Fruit fly (Drosophila melanogaster) whole organism, prepupa: Measurements from ENCODE around the gene UQCR-6.4L.

Experiments used
- CG10631 ChIP-seq: fragments of 200-800 bp; sonication (Bioruptor generic); optimal IDR thresholded peaks from 2 replicates; lab custom pipeline; 2016; ENCODE audit warnings: missing biosample characterization, missing genetic modification characterization
- Eip78C ChIP-seq: fragments of 200-800 bp; sonication (Bioruptor generic); peaks from one replicate; lab custom pipeline; 2016; ENCODE audit warnings: missing biosample characterization, missing genetic modification characterization
- OdsH ChIP-seq: fragments of 200-800 bp; sonication (Bioruptor generic); optimal IDR thresholded peaks from 3 replicates; lab custom pipeline; 2016; ENCODE audit warnings: missing biosample characterization, missing genetic modification characterization
- Sox15 ChIP-seq: fragments of 200-800 bp; sonication (Bioruptor generic); optimal IDR thresholded peaks from 3 replicates; lab custom pipeline; 2016; ENCODE audit warnings: missing biosample characterization, missing genetic modification characterization
- cyc ChIP-seq: fragments of 200-800 bp; sonication (Bioruptor generic); optimal IDR thresholded peaks from 3 replicates; lab custom pipeline; 2016; ENCODE audit warnings: missing biosample characterization, missing genetic modification characterization
- dac ChIP-seq: fragments of 200-800 bp; sonication (Bioruptor generic); optimal IDR thresholded peaks from 2 replicates; lab custom pipeline; 2017; ENCODE audit warnings: missing biosample characterization, mild to moderate bottlenecking, missing genetic modification characterization
- net ChIP-seq: fragments of 200-800 bp; sonication (Bioruptor generic); optimal IDR thresholded peaks from 3 replicates; lab custom pipeline; 2016; ENCODE audit warnings: missing biosample characterization, missing genetic modification characterization
- spab ChIP-seq: fragments of 200-800 bp; sonication (Bioruptor generic); optimal IDR thresholded peaks from 2 replicates; lab custom pipeline; 2017; ENCODE audit warnings: missing biosample characterization, mild to moderate bottlenecking, missing genetic modification characterization, missing genetic modification reagents
- svp ChIP-seq: fragments of 200-800 bp; sonication (Bioruptor generic); peaks from one replicate; lab custom pipeline; 2016; ENCODE audit warnings: missing biosample characterization, missing genetic modification characterization

- TF ChIP-seq OdsH (GFP tag; lab: Kevin White, UChicago) (no peak), svp (no peak), net (GFP tag; lab: Kevin White, UChicago) (no peak), spab (GFP tag; lab: Kevin White, UChicago) (no peak), cyc (GFP tag; lab: Kevin White, UChicago) (no peak), Eip78C (GFP tag; lab: Kevin White, UChicago) (no peak), Sox15 (no peak), CG10631 (no peak), dac (GFP tag; lab: Kevin White, UChicago) (no peak)
These were observed 43.7 kb downstream of the UQCR-6.4L start, which contains the start of gene Prosbeta6 for dm6 chr3L:16610201-16610600.
